Fruit fly (Drosophila melanogaster) whole organism, prepupa: Measurements from ENCODE around the gene CG17786.

ENCODE experiments used
- Blimp-1 ChIP-seq: fragments of 200-800 bp; sonication (Bioruptor generic); optimal IDR thresholded peaks from 3 replicates; lab custom pipeline; 2017; ENCODE audit warnings: missing biosample characterization, missing genetic modification characterization, mild to moderate bottlenecking, moderate library complexity, missing genetic modification reagents
- CG10631 ChIP-seq: fragments of 200-800 bp; sonication (Bioruptor generic); optimal IDR thresholded peaks from 2 replicates; lab custom pipeline; 2016; ENCODE audit warnings: missing biosample characterization, missing genetic modification characterization
- CG11294 ChIP-seq: fragments of 200-800 bp; sonication (Bioruptor generic); IDR thresholded peaks from 2 replicates; pipeline ENCODE4 v1.3.6; 2022; ENCODE audit warnings: missing biosample characterization, missing genetic modification characterization
- CG1621 ChIP-seq: fragments of 200-800 bp; sonication (Bioruptor generic); optimal IDR thresholded peaks from 3 replicates; lab custom pipeline; 2018; ENCODE audit warnings: missing biosample characterization, mild to moderate bottlenecking, missing genetic modification characterization
- CG16779 ChIP-seq: fragments of 200-800 bp; sonication (Bioruptor generic); optimal IDR thresholded peaks from 3 replicates; lab custom pipeline; 2017; ENCODE audit warnings: missing biosample characterization, mild to moderate bottlenecking, missing genetic modification characterization
- CG3032 ChIP-seq: fragments of 200-800 bp; optimal IDR thresholded peaks from 2 replicates; lab custom pipeline; 2019; ENCODE audit warnings: missing biosample characterization, mild to moderate bottlenecking, missing genetic modification characterization, moderate library complexity
- CG31627 ChIP-seq: fragments of 200-800 bp; sonication (Bioruptor generic); optimal IDR thresholded peaks from 3 replicates; lab custom pipeline; 2016; ENCODE audit warnings: missing biosample characterization, missing genetic modification characterization
- CG34406 ChIP-seq: fragments of 200-800 bp; sonication (Bioruptor generic); optimal IDR thresholded peaks from 3 replicates; lab custom pipeline; 2016; ENCODE audit warnings: missing biosample characterization, missing genetic modification characterization
- CG3919 ChIP-seq: fragments of 200-800 bp; sonication (Bioruptor generic); optimal IDR thresholded peaks from 3 replicates; lab custom pipeline; 2016; ENCODE audit warnings: missing biosample characterization, missing genetic modification characterization
- CG4318 ChIP-seq: fragments of 200-800 bp; sonication (Bioruptor generic); optimal IDR thresholded peaks from 3 replicates; lab custom pipeline; 2017; ENCODE audit warnings: missing biosample characterization, mild to moderate bottlenecking, missing genetic modification characterization
- CG6163 ChIP-seq: fragments of 200-800 bp; sonication (Bioruptor generic); IDR thresholded peaks from 3 replicates; pipeline ENCODE4 v1.3.6; 2022; ENCODE audit warnings: missing biosample characterization, missing genetic modification characterization
- CG6854 ChIP-seq: fragments of 200-800 bp; sonication (Bioruptor generic); optimal IDR thresholded peaks from 2 replicates; lab custom pipeline; 2017; ENCODE audit warnings: missing biosample characterization, mild to moderate bottlenecking, missing genetic modification characterization
- CG8119 ChIP-seq: fragments of 200-800 bp; sonication (Bioruptor generic); IDR thresholded peaks from 3 replicates; pipeline ENCODE4 v1.3.6; 2022; ENCODE audit warnings: missing biosample characterization, missing genetic modification characterization
- CG8319 ChIP-seq: fragments of 200-800 bp; sonication (Bioruptor generic); optimal IDR thresholded peaks from 3 replicates; lab custom pipeline; 2016; ENCODE audit warnings: missing biosample characterization, missing genetic modification characterization
- CG9139 ChIP-seq: fragments of 200-800 bp; sonication (Bioruptor generic); optimal IDR thresholded peaks from 3 replicates; lab custom pipeline; 2017; ENCODE audit warnings: missing biosample characterization, mild to moderate bottlenecking, missing genetic modification characterization
- Eip78C ChIP-seq: fragments of 200-800 bp; sonication (Bioruptor generic); peaks from one replicate; lab custom pipeline; 2016; ENCODE audit warnings: missing biosample characterization, missing genetic modification characterization
- Ets96B ChIP-seq: fragments of 200-800 bp; optimal IDR thresholded peaks from 2 replicates; lab custom pipeline; 2019; ENCODE audit warnings: missing biosample characterization, mild to moderate bottlenecking, missing genetic modification characterization, moderate library complexity
- Gug ChIP-seq: fragments of 200-800 bp; sonication (Bioruptor generic); IDR thresholded peaks from 2 replicates; pipeline ENCODE4 v1.3.6; 2022; ENCODE audit warnings: missing biosample characterization, missing genetic modification characterization
- Hr38 ChIP-seq: sonication (Bioruptor generic); optimal IDR thresholded peaks from 2 replicates; lab custom pipeline; 2016; ENCODE audit warnings: missing biosample characterization, missing genetic modification characterization
- Hr39 ChIP-seq: fragments of 200-800 bp; sonication (Bioruptor generic); optimal IDR thresholded peaks from 2 replicates; lab custom pipeline; 2016; ENCODE audit warnings: missing biosample characterization, missing genetic modification characterization
- Hr4 ChIP-seq: fragments of 200-800 bp; sonication (Bioruptor generic); optimal IDR thresholded peaks from 3 replicates; lab custom pipeline; 2016; ENCODE audit warnings: missing biosample characterization, missing genetic modification characterization
- Lpt ChIP-seq: fragments of 200-800 bp; sonication (Bioruptor generic); optimal IDR thresholded peaks from 3 replicates; lab custom pipeline; 2016; ENCODE audit warnings: missing biosample characterization, missing genetic modification characterization
- Met ChIP-seq: fragments of 200-800 bp; sonication (Bioruptor generic); optimal IDR thresholded peaks from 3 replicates; lab custom pipeline; 2016; ENCODE audit warnings: missing biosample characterization, missing genetic modification characterization
- OdsH ChIP-seq: fragments of 200-800 bp; sonication (Bioruptor generic); optimal IDR thresholded peaks from 3 replicates; lab custom pipeline; 2016; ENCODE audit warnings: missing biosample characterization, missing genetic modification characterization
- Sox14 ChIP-seq: fragments of 200-800 bp; sonication (Bioruptor generic); optimal IDR thresholded peaks from 3 replicates; lab custom pipeline; 2016; ENCODE audit warnings: missing biosample characterization, missing genetic modification characterization
- Sox15 ChIP-seq: fragments of 200-800 bp; sonication (Bioruptor generic); optimal IDR thresholded peaks from 3 replicates; lab custom pipeline; 2016; ENCODE audit warnings: missing biosample characterization, missing genetic modification characterization
- achi ChIP-seq: fragments of 200-800 bp; sonication (Bioruptor generic); optimal IDR thresholded peaks from 3 replicates; lab custom pipeline; 2016; ENCODE audit warnings: missing biosample characterization, missing genetic modification characterization
- cyc ChIP-seq: fragments of 200-800 bp; sonication (Bioruptor generic); optimal IDR thresholded peaks from 3 replicates; lab custom pipeline; 2016; ENCODE audit warnings: missing biosample characterization, missing genetic modification characterization
- dsx ChIP-seq: fragments of 200-800 bp; optimal IDR thresholded peaks from 3 replicates; lab custom pipeline; 2019; ENCODE audit warnings: missing biosample characterization, mild to moderate bottlenecking, missing genetic modification characterization, moderate library complexity; ENCODE audit not compliant: poor library complexity, severe bottlenecking
- esn ChIP-seq: fragments of 200-800 bp; sonication (Bioruptor generic); optimal IDR thresholded peaks from 2 replicates; lab custom pipeline; 2016; ENCODE audit warnings: missing biosample characterization, mild to moderate bottlenecking, missing genetic modification characterization, moderate library complexity
- fd59A ChIP-seq: fragments of 200-800 bp; sonication (Bioruptor generic); optimal IDR thresholded peaks from 2 replicates; lab custom pipeline; 2017; ENCODE audit warnings: missing biosample characterization, mild to moderate bottlenecking, missing genetic modification characterization, missing genetic modification reagents
- fkh ChIP-seq: fragments of 200-800 bp; sonication (Bioruptor generic); optimal IDR thresholded peaks from 3 replicates; lab custom pipeline; 2017; ENCODE audit warnings: missing biosample characterization, mild to moderate bottlenecking, missing genetic modification characterization, moderate library complexity
- net ChIP-seq: fragments of 200-800 bp; sonication (Bioruptor generic); optimal IDR thresholded peaks from 3 replicates; lab custom pipeline; 2016; ENCODE audit warnings: missing biosample characterization, missing genetic modification characterization
- pdm3 ChIP-seq: fragments of 200-800 bp; sonication (Bioruptor generic); optimal IDR thresholded peaks from 3 replicates; lab custom pipeline; 2016; ENCODE audit warnings: missing biosample characterization, missing genetic modification characterization
- salr ChIP-seq, 2 experiments: fragments of 200-800 bp; sonication (Bioruptor generic); optimal IDR thresholded peaks; 3 replicates each; lab custom pipeline; 2016 to 2018; ENCODE audit warnings: missing biosample characterization in 2 of 2, missing genetic modification characterization in 2 of 2, mild to moderate bottlenecking in 1 of 2
- spab ChIP-seq: fragments of 200-800 bp; sonication (Bioruptor generic); optimal IDR thresholded peaks from 2 replicates; lab custom pipeline; 2017; ENCODE audit warnings: missing biosample characterization, mild to moderate bottlenecking, missing genetic modification characterization, missing genetic modification reagents
- vri ChIP-seq: fragments of 200-800 bp; sonication (Bioruptor generic); optimal IDR thresholded peaks from 3 replicates; lab custom pipeline; 2016; ENCODE audit warnings: missing biosample characterization, mild to moderate bottlenecking, missing genetic modification characterization

Gene CG17786

dm6 chr3R:24230423-24231205 lies 12.1 kb upstream of the CG17786 start, which contains the start of gene mask (continued):
- TF ChIP-seq Lpt (no peak), CG4318 (GFP tag; lab: Kevin White, UChicago) (no peak), fkh (GFP tag; lab: Kevin White, UChicago) (peak; percentile 86), vri (GFP tag; lab: Kevin White, UChicago) (no peak), Ets96B (tag; lab: Kevin White, UChicago) (peak; percentile 29), Hr4 (GFP tag; lab: Kevin White, UChicago) (no peak), CG10631 (GFP tag; lab: Kevin White, UChicago) (peak; percentile 37), salr (GFP tag; optimal IDR thresholded peaks at IDR 0.05; lab: Kevin White, UChicago) (peak; percentile 65 to 79), Eip78C (peak; percentile 89), cyc (peak; percentile 81)

- TF ChIP-seq net (GFP tag; lab: Kevin White, UChicago) = no peak
- peak; percentile 76 for TF ChIP-seq CG1621 (tag; lab: Kevin White, UChicago)
- TF ChIP-seq, all 60 proteins: peak for 1
Observed at dm6 chr3R:24229870-24230422, 11.4 kb upstream of the CG17786 start, which contains the start of gene Spase22-23. TSS of gene Spase22-23 (minus strand) at chr3R:24230035.

DNA sequence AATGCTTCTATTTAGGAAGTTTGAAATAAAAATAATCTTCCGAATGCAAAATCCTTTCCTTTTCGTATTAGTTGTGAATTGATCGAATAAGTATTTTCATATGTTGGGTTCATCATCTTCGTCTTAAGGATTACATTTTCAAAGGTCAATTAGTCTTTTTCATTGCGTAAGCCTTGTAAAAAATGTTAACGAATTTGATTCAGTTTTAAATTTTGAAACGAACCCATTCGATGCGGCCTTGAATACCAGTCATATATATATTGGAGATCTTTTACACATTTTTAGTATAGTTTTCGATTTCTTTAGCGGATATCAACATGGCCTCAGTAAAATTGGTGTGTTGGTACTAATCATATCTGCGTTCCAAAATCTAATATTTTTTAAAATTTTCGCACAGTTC lies 10.2 kb upstream of the CG17786 start, which contains the start of gene Acp95EF:
Gene Acp95EF (plus strand): TSS at position 301 of the 400 bp plus-strand sequence.
- no peak for TF ChIP-seq dsx (GFP tag; lab: Kevin White, UChicago)
- no peak for TF ChIP-seq CG9139

dm6 chr3R:24226744-24227143 lies 8.2 kb upstream of the CG17786 start, which contains the start of the genes Spps and CG13609:
TSS of gene Spps (minus strand) at chr3R:24226934.
TSS of gene CG13609 (plus strand) at chr3R:24227023.
- peak; percentile 17 for TF ChIP-seq esn (GFP tag; lab: Kevin White, UChicago)
- TF ChIP-seq Blimp-1 = peak; percentile 98
- TF ChIP-seq Eip78C = peak; percentile 58
- no peak for TF ChIP-seq CG31627 (GFP tag; lab: Kevin White, UChicago)
- TF ChIP-seq CG3032 (tag; lab: Kevin White, UChicago) = no peak
- TF ChIP-seq achi = peak; percentile 52
- peak; percentile 56 for TF ChIP-seq fkh (GFP tag; lab: Kevin White, UChicago)
- TF ChIP-seq CG3919 = peak; percentile 3
- TF ChIP-seq Hr39 (GFP tag; lab: Kevin White, UChicago) = no peak
- peak; percentile 5 for TF ChIP-seq CG6854 (GFP tag; lab: Kevin White, UChicago)
- no peak for TF ChIP-seq cyc
- TF ChIP-seq Sox14 (GFP tag; lab: Kevin White, UChicago) = peak; percentile 5
- TF ChIP-seq CG34406 = no peak
- no peak for TF ChIP-seq Lpt

- TF ChIP-seq Hr38 (GFP tag; lab: Kevin White, UChicago) (no peak), OdsH (GFP tag; lab: Kevin White, UChicago) (peak; percentile 52), Met (no peak), vri (GFP tag; lab: Kevin White, UChicago) (no peak), CG8319 (no peak), achi (peak; percentile 58), CG11294 (GFP tag; lab: Robert Waterston, UW) (no peak), CG8119 (GFP tag; lab: Robert Waterston, UW) (no peak; the same call in 2 of the 3 replicates), salr (GFP tag; optimal IDR thresholded peaks at IDR 0.05; lab: Kevin White, UChicago) (no peak), CG16779 (no peak), dsx (GFP tag; lab: Kevin White, UChicago) (peak; percentile 49), esn (GFP tag; lab: Kevin White, UChicago) (peak; percentile 58), CG31627 (GFP tag; lab: Kevin White, UChicago) (peak; percentile 53), cyc (peak; percentile 43), CG6163 (GFP tag; lab: Robert Waterston, UW) (peak; percentile 73), Sox15 (GFP tag; lab: Kevin White, UChicago) (no peak), spab (GFP tag; lab: Kevin White, UChicago) (no peak), fd59A (no peak), CG1621 (tag; lab: Kevin White, UChicago) (no peak), pdm3 (GFP tag; lab: Kevin White, UChicago) (no peak), Lpt (peak; percentile 9), Gug (GFP tag; lab: Robert Waterston, UW) (0 out of 2 replicates have a peak, but pooled peaks have one; percentile 29), CG3032 (tag; lab: Kevin White, UChicago) (peak; percentile 54)
Observed at dm6 chr3R:24221334-24222302, 3.1 kb upstream of the CG17786 start, which contains the start of gene twin. TSS of gene twin (minus strand) at chr3R:24221965.
